Fruit fly (Drosophila melanogaster): Measurements from ENCODE around the gene CG5026.

Gene CG5026

DNA sequence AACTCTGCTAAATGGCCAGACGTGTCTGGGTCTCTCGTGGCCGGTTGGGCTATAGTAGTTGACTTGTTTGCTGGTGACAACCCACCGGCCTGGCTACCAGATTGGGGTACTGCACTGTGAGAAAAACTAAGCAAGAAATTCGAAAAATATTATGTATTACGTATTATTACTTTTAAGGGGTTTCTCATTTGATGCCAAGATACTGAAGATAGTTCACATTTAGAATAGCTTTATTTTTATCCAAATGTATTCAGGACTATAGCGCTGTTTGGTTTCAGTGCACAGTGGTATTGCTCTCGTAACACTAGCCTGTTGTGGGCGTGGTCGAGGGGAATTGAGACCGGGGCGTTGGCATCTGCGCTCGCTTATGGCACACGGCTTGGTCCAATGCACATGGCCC is 47.6 kb upstream of the CG5026 start (continued):
- TF ChIP-seq rib (GFP tag; IDR thresholded peaks at IDR 0.05) (no peak), chm (GFP tag; IDR thresholded peaks at IDR 0.05) (no peak), YL-1 (GFP tag; optimal IDR thresholded peaks at IDR 0.05) (no peak), CG11696 (GFP tag; IDR thresholded peaks at IDR 0.05) (no peak), CG17385 (GFP tag; optimal IDR thresholded peaks at IDR 0.05) (peak; percentile 59), trem (tag; optimal IDR thresholded peaks at IDR 0.05) (peak; percentile 17), Sox102F (GFP tag; optimal IDR thresholded peaks at IDR 0.05) (peak; percentile 85), zen (tag; optimal IDR thresholded peaks at IDR 0.05) (no peak), MESR4 (GFP tag; optimal IDR thresholded peaks at IDR 0.05) (no peak), pita (GFP tag; optimal IDR thresholded peaks at IDR 0.05) (no peak), CG12659 (GFP tag; optimal IDR thresholded peaks at IDR 0.05) (peak; percentile 42), Lim3 (GFP tag; IDR thresholded peaks at IDR 0.05) (no peak), Sox100B (GFP tag; optimal IDR thresholded peaks at IDR 0.05) (peak; percentile 73), esg (GFP tag; conservative IDR thresholded peaks at IDR 0.05) (peak; percentile 68), CG11504 (tag; optimal IDR thresholded peaks at IDR 0.05) (peak; percentile 85), Antp (GFP tag; optimal IDR thresholded peaks at IDR 0.05) (peak; percentile 53), CG12769 (tag; optimal IDR thresholded peaks at IDR 0.05) (peak; percentile 84), chn (GFP tag; optimal IDR thresholded peaks at IDR 0.05) (peak; percentile 38), Side (GFP tag; optimal IDR thresholded peaks at IDR 0.05) (peak; percentile 48), run (tag; optimal IDR thresholded peaks at IDR 0.05) (peak; percentile 59), ac (GFP tag; optimal IDR thresholded peaks at IDR 0.05) (no peak), sc (optimal IDR thresholded peaks at IDR 0.05) (no peak), sc (GFP tag; optimal IDR thresholded peaks at IDR 0.05) (peak; percentile 15), CG10366 (GFP tag; IDR thresholded peaks at IDR 0.05) (peak; percentile 70), CG14965 (GFP tag; optimal IDR thresholded peaks at IDR 0.05; ENCODE audit: borderline replicate concordance) (no peak), corto (GFP tag; optimal IDR thresholded peaks at IDR 0.05) (no peak), Med (GFP tag) (peak; percentile 95), CG2202 (tag; optimal IDR thresholded peaks at IDR 0.05) (no peak), NC2β (GFP tag; optimal IDR thresholded peaks at IDR 0.05) (peak; percentile 26), CG31365 (tag; optimal IDR thresholded peaks at IDR 0.05) (peak; percentile 16), Neu2 (GFP tag; optimal IDR thresholded peaks at IDR 0.05; ENCODE audit: borderline replicate concordance) (no peak), HLH4C (GFP tag; IDR thresholded peaks at IDR 0.05; ENCODE audit: partially characterized antibody) (no peak), Bgb (GFP tag; IDR thresholded peaks at IDR 0.05; ENCODE audit: partially characterized antibody) (no peak), Doc2 (GFP tag; IDR thresholded peaks at IDR 0.05) (no peak), CG11695 (GFP tag; IDR thresholded peaks at IDR 0.05) (peak; percentile 47; the same call in 2 of the 3 replicates), wdn (GFP tag; IDR thresholded peaks at IDR 0.05) (peak; percentile 62; the same call in 1 of the 2 replicates), nerfin-1 (tag; optimal IDR thresholded peaks at IDR 0.05) (peak; percentile 35), CG42726 (GFP tag; IDR thresholded peaks at IDR 0.05; ENCODE audit: partially characterized antibody) (no peak), D (optimal IDR thresholded peaks at IDR 0.05) (no peak), D (GFP tag; optimal IDR thresholded peaks at IDR 0.05) (peak; percentile 29), p53 (GFP tag; optimal IDR thresholded peaks at IDR 0.05) (no peak), Myb (GFP tag; optimal IDR thresholded peaks at IDR 0.05) (no peak), abd-A (tag; optimal IDR thresholded peaks at IDR 0.05) (no peak), pfk (GFP tag; optimal IDR thresholded peaks at IDR 0.05) (no peak), CG3407 (GFP tag; optimal IDR thresholded peaks at IDR 0.05) (peak; percentile 24), CG18262 (tag; optimal IDR thresholded peaks at IDR 0.05) (peak; percentile 60), CG13123 (GFP tag; optimal IDR thresholded peaks at IDR 0.05) (peak; percentile 22), Atf3 (GFP tag; optimal IDR thresholded peaks at IDR 0.05) (no peak), sna (GFP tag; IDR thresholded peaks at IDR 0.05; ENCODE audit: partially characterized antibody) (no peak), CG14050 (GFP tag; IDR thresholded peaks at IDR 0.05) (peak; percentile 51; the same call in 2 of the 3 replicates), CG10979 (tag; optimal IDR thresholded peaks at IDR 0.05) (peak; percentile 51)
